Worm (Caenorhabditis elegans) whole organism, L1 larva: Measurements from ENCODE around the gene zipt-2.1.
A peak's percentile ranks its signal among the peaks of the same experiment; 100 is the strongest.

Source experiments
- C34B4.2 ChIP-seq: sonication (generic microtip); optimal IDR thresholded peaks from 2 replicates; lab custom pipeline; 2017; ENCODE audit warnings: mild to moderate bottlenecking, missing genetic modification characterization, missing compliant biosample characterization
- blmp-1 ChIP-seq: fragments of 150-350 bp; optimal IDR thresholded peaks from 2 replicates; lab custom pipeline; 2014; ENCODE audit warnings: missing biosample characterization, missing genetic modification characterization
- ceh-63 ChIP-seq: fragments of 200-800 bp; sonication (Bioruptor generic); optimal IDR thresholded peaks from 2 replicates; lab custom pipeline; 2018; ENCODE audit warnings: mild to moderate bottlenecking, missing genetic modification characterization, missing compliant biosample characterization
- ceh-88 ChIP-seq: fragments of 200-800 bp; sonication (Bioruptor generic); IDR thresholded peaks from 2 replicates; pipeline ENCODE4 v1.3.6; 2022; ENCODE audit warnings: missing genetic modification characterization, missing compliant biosample characterization
- ces-1 ChIP-seq: fragments of 150-350 bp; optimal IDR thresholded peaks from 2 replicates; lab custom pipeline; 2014; ENCODE audit warnings: missing biosample characterization, missing genetic modification reagents, missing genetic modification characterization
- dpl-1 ChIP-seq, 3 experiments: fragments of 150-350 bp in 2 of 3; sonication (generic microtip) in 1 of 3; optimal IDR thresholded peaks; 2 replicates each; lab custom pipeline; 2014 to 2017; ENCODE audit warnings: missing biosample characterization in 3 of 3, missing genetic modification characterization in 3 of 3, missing genetic modification reagents in 3 of 3
- dsc-1 ChIP-seq: sonication (generic microtip); optimal IDR thresholded peaks from 2 replicates; lab custom pipeline; 2016; ENCODE audit warnings: mild to moderate bottlenecking, missing genetic modification characterization, missing compliant biosample characterization
- efl-1 ChIP-seq, 4 experiments: fragments of 150-350 bp; optimal IDR thresholded peaks in 3 of 4; peaks in 1 of 4; 1 replicate in 1 of 4; 2 replicates in 3 of 4; lab custom pipeline; 2014; ENCODE audit warnings: missing biosample characterization in 2 of 4, missing genetic modification characterization in 2 of 4, missing genetic modification reagents in 2 of 4
- egl-13 ChIP-seq: sonication (generic microtip); optimal IDR thresholded peaks from 2 replicates; lab custom pipeline; 2016; ENCODE audit warnings: missing genotype, missing genetic modification reagents, missing genetic modification characterization, missing compliant biosample characterization
- egl-27 ChIP-seq, 2 experiments: fragments of 150-350 bp in 1 of 2; sonication (generic microtip); optimal IDR thresholded peaks; 3 replicates each; lab custom pipeline; 2017 to 2018; ENCODE audit warnings: missing biosample characterization in 2 of 2, missing genetic modification characterization in 2 of 2, missing genetic modification reagents in 2 of 2
- fos-1 ChIP-seq: fragments of 150-350 bp; optimal IDR thresholded peaks from 2 replicates; lab custom pipeline; 2014; ENCODE audit warnings: missing biosample characterization, missing genetic modification characterization
- grh-1 ChIP-seq: fragments of 200-800 bp; sonication (Bioruptor generic); IDR thresholded peaks from 2 replicates; pipeline ENCODE4 v1.3.6; 2022; ENCODE audit warnings: missing genetic modification reagents, missing genetic modification characterization, missing compliant biosample characterization
- hlh-17 ChIP-seq: fragments of 200-800 bp; sonication (Bioruptor generic); optimal IDR thresholded peaks from 2 replicates; lab custom pipeline; 2018; ENCODE audit warnings: missing genetic modification characterization, mild to moderate bottlenecking, missing compliant biosample characterization, moderate library complexity, borderline replicate concordance
- isw-1 ChIP-seq: fragments of 200-800 bp; sonication (Bioruptor generic); IDR thresholded peaks from 2 replicates; pipeline ENCODE4 v1.3.6; 2022; ENCODE audit warnings: missing genetic modification characterization, missing compliant biosample characterization
- jun-1 ChIP-seq: fragments of 150-350 bp; optimal IDR thresholded peaks from 2 replicates; lab custom pipeline; 2014; ENCODE audit warnings: missing biosample characterization, missing genetic modification reagents, missing genetic modification characterization
- lin-14 ChIP-seq: fragments of 200-800 bp; sonication (Bioruptor generic); optimal IDR thresholded peaks from 2 replicates; lab custom pipeline; 2018; ENCODE audit warnings: mild to moderate bottlenecking, missing genetic modification characterization, moderate library complexity, missing compliant biosample characterization
- lin-35 ChIP-seq, 2 experiments: fragments of 150-350 bp; optimal IDR thresholded peaks; 2 replicates each; lab custom pipeline; 2014; ENCODE audit warnings: missing biosample characterization in 2 of 2, missing genetic modification characterization in 2 of 2, missing genetic modification reagents in 2 of 2
- lin-39 ChIP-seq: fragments of 150-350 bp; optimal IDR thresholded peaks from 2 replicates; lab custom pipeline; 2014; ENCODE audit warnings: missing biosample characterization, missing genetic modification reagents, missing genetic modification characterization
- lsy-2 ChIP-seq, 2 experiments: fragments of 150-350 bp; optimal IDR thresholded peaks; 2 replicates each; lab custom pipeline; 2014; ENCODE audit warnings: missing biosample characterization in 2 of 2, missing genetic modification characterization in 2 of 2
- mab-9 ChIP-seq: fragments of 200-800 bp; sonication (Bioruptor generic); IDR thresholded peaks from 2 replicates; pipeline ENCODE4 v1.3.6; 2022; ENCODE audit warnings: missing genetic modification reagents, missing genetic modification characterization, missing compliant biosample characterization
- mdl-1 ChIP-seq, 2 experiments: fragments of 150-350 bp; optimal IDR thresholded peaks; 2 replicates each; lab custom pipeline; 2014 to 2017; ENCODE audit warnings: missing biosample characterization in 2 of 2, missing genetic modification characterization in 2 of 2, inconsistent platforms in 1 of 2
- mef-2 ChIP-seq: fragments of 150-350 bp; optimal IDR thresholded peaks from 2 replicates; lab custom pipeline; 2014; ENCODE audit warnings: missing biosample characterization, missing genetic modification characterization
- nhr-11 ChIP-seq: fragments of 150-350 bp; optimal IDR thresholded peaks from 2 replicates; lab custom pipeline; 2014; ENCODE audit warnings: missing biosample characterization, missing genetic modification characterization
- nhr-12 ChIP-seq: sonication (generic microtip); optimal IDR thresholded peaks from 2 replicates; lab custom pipeline; 2017; ENCODE audit warnings: missing biosample characterization, missing genetic modification characterization
- nhr-237 ChIP-seq: fragments of 150-350 bp; optimal IDR thresholded peaks from 2 replicates; lab custom pipeline; 2014; ENCODE audit warnings: missing biosample characterization, missing genetic modification characterization
- nhr-28 ChIP-seq: fragments of 150-350 bp; optimal IDR thresholded peaks from 2 replicates; lab custom pipeline; 2014; ENCODE audit warnings: missing biosample characterization, missing genetic modification characterization
- nhr-76 ChIP-seq: sonication (generic microtip); optimal IDR thresholded peaks from 2 replicates; lab custom pipeline; 2017; ENCODE audit warnings: missing biosample characterization, missing genetic modification characterization
- rnt-1 ChIP-seq: sonication (generic microtip); optimal IDR thresholded peaks from 2 replicates; lab custom pipeline; 2016; ENCODE audit warnings: mild to moderate bottlenecking, missing genetic modification characterization, moderate library complexity, missing compliant biosample characterization
- skn-1 ChIP-seq: fragments of 150-350 bp; optimal IDR thresholded peaks from 2 replicates; lab custom pipeline; 2014; ENCODE audit warnings: missing biosample characterization, missing genetic modification characterization
- snpc-4 ChIP-seq: fragments of 150-350 bp; optimal IDR thresholded peaks from 2 replicates; lab custom pipeline; 2014; ENCODE audit warnings: missing biosample characterization, missing genetic modification characterization
- snu-23 ChIP-seq: sonication (generic microtip); optimal IDR thresholded peaks from 2 replicates; lab custom pipeline; 2016; ENCODE audit warnings: missing genetic modification characterization, missing compliant biosample characterization
- tbx-2 ChIP-seq: sonication (generic microtip); optimal IDR thresholded peaks from 2 replicates; lab custom pipeline; 2016; ENCODE audit warnings: missing genetic modification characterization, missing compliant biosample characterization
- tlp-1 ChIP-seq: fragments of 150-350 bp; optimal IDR thresholded peaks from 2 replicates; lab custom pipeline; 2014; ENCODE audit warnings: missing biosample characterization, missing genetic modification characterization
- unc-86 ChIP-seq: sonication (generic microtip); optimal IDR thresholded peaks from 2 replicates; lab custom pipeline; 2016; ENCODE audit warnings: missing genetic modification characterization, missing compliant biosample characterization
- xbp-1 ChIP-seq: sonication (generic microtip); optimal IDR thresholded peaks from 2 replicates; lab custom pipeline; 2016; ENCODE audit warnings: missing genetic modification characterization, missing compliant biosample characterization
- ztf-11 ChIP-seq, 2 experiments: sonication (generic microtip); optimal IDR thresholded peaks; 2 replicates each; lab custom pipeline; 2016 to 2017; ENCODE audit warnings: missing genetic modification characterization in 2 of 2, missing biosample characterization in 1 of 2, missing compliant biosample characterization in 1 of 2

The zipt-2.1 gene

ce11 chrIV:10764206-10764605, 35.2 kb upstream of the zipt-2.1 start, which contains the start of gene T25B9.11:
TSS of gene T25B9.11 (plus strand) at chrIV:10764506.
- no peak for TF ChIP-seq nhr-28 (tag; lab: Kevin White, UChicago)
- TF ChIP-seq ces-1, result no peak
- TF ChIP-seq dsc-1 (tag; lab: Kevin White, UChicago), result no peak
- no peak for TF ChIP-seq fos-1
- TF ChIP-seq ceh-88 (GFP tag; lab: Robert Waterston, UW), result no peak
- TF ChIP-seq nhr-76 (tag; lab: Kevin White, UChicago), result no peak
- TF ChIP-seq nhr-12 (tag; lab: Kevin White, UChicago), result no peak
- TF ChIP-seq xbp-1 (tag; lab: Kevin White, UChicago), result no peak
- TF ChIP-seq tbx-2, result no peak
- TF ChIP-seq efl-1 (optimal IDR thresholded peaks at IDR 0.05; lab: Kevin White, UChicago), result no peak
- no peak for TF ChIP-seq efl-1 (GFP tag; optimal IDR thresholded peaks at IDR 0.05 in 1 of 2; lab: Kevin White, UChicago)
- no peak for TF ChIP-seq C34B4.2 (tag; lab: Kevin White, UChicago)
- TF ChIP-seq mef-2 (tag; lab: Kevin White, UChicago), result no peak
- TF ChIP-seq ztf-11 (tag; optimal IDR thresholded peaks at IDR 0.05; lab: Kevin White, UChicago), result no peak

DNA sequence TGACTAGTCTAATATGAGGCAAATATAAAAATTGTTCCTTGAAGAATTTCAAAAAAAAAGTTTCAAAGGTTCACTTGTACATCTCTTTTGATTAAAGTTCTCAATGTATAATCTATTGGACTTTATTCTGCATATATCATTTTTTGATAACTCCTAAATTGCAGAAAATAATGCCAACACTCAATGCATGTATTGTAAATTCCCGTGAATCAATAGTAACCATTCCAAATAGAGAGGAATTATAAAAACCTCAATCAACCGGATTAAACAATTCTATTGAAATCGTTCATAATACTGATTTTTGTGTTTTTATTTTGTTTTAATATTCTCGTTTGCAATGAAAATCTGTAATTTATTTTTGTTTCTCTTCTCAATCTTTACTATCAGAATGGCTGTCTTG, 34.4 kb upstream of the zipt-2.1 start, which contains the start of gene T25B9.12:
Gene T25B9.12 (plus strand): TSS at position 301 of the 400 bp plus-strand sequence.
- TF ChIP-seq egl-27 (tag; optimal IDR thresholded peaks at IDR 0.05; lab: Kevin White, UChicago) (no peak), lsy-2 (tag; optimal IDR thresholded peaks at IDR 0.05; lab: Kevin White, UChicago) (no peak), dsc-1 (tag; lab: Kevin White, UChicago) (no peak), nhr-11 (tag; lab: Kevin White, UChicago) (no peak), grh-1 (GFP tag; lab: Robert Waterston, UW) (no peak), mdl-1 (tag; optimal IDR thresholded peaks at IDR 0.05; lab: Kevin White, UChicago) (no peak), lin-39 (tag; lab: Kevin White, UChicago) (no peak), snpc-4 (tag; lab: Kevin White, UChicago) (no peak), isw-1 (GFP tag; lab: Robert Waterston, UW) (no peak), skn-1 (no peak), ceh-63 (GFP tag; lab: Kevin White, UChicago) (no peak), tlp-1 (tag; lab: Kevin White, UChicago) (no peak), jun-1 (tag; lab: Kevin White, UChicago) (no peak), blmp-1 (tag; lab: Kevin White, UChicago) (no peak), egl-13 (no peak)

ce11 chrIV:10766071-10766470, 33.4 kb upstream of the zipt-2.1 start:
- TF ChIP-seq mab-9 (GFP tag; lab: Robert Waterston, UW) (no peak), efl-1 (optimal IDR thresholded peaks at IDR 0.05; lab: Kevin White, UChicago) (no peak), efl-1 (GFP tag; optimal IDR thresholded peaks at IDR 0.05 in 1 of 2; lab: Kevin White, UChicago) (peak in 1 of 2 experiments; percentile 4)
- TF ChIP-seq, all 84 proteins: peak for 1

- TF ChIP-seq lin-35 (GFP tag; optimal IDR thresholded peaks at IDR 0.05; lab: Kevin White, UChicago) (peak; percentile 1 to 44), lsy-2 (tag; optimal IDR thresholded peaks at IDR 0.05; lab: Kevin White, UChicago) (peak in 1 of 2 experiments; percentile 18), hlh-17 (no peak), lin-39 (tag; lab: Kevin White, UChicago) (no peak), snu-23 (no peak), lin-14 (GFP tag; lab: Kevin White, UChicago) (peak; percentile 19), mef-2 (tag; lab: Kevin White, UChicago) (no peak), unc-86 (tag; lab: Kevin White, UChicago) (no peak), dpl-1 (GFP tag; optimal IDR thresholded peaks at IDR 0.05; lab: Kevin White, UChicago) (peak in 2 of 3 experiments; percentile 40 to 58), tlp-1 (tag; lab: Kevin White, UChicago) (no peak), rnt-1 (tag; lab: Kevin White, UChicago) (peak; percentile 23), efl-1 (optimal IDR thresholded peaks at IDR 0.05; lab: Kevin White, UChicago) (peak in 1 of 2 experiments; percentile 42), efl-1 (GFP tag; optimal IDR thresholded peaks at IDR 0.05 in 1 of 2; lab: Kevin White, UChicago) (peak; percentile 61 to 93), nhr-237 (no peak)
These were observed 31.3 kb upstream of the zipt-2.1 start, which contains the start of gene T25B9.8 for ce11 chrIV:10768146-10768636. TSS of gene T25B9.8 (minus strand) at chrIV:10768196.
